Fruit fly (Drosophila melanogaster): ENCODE measurements around the gene eIF1A.

DNA sequence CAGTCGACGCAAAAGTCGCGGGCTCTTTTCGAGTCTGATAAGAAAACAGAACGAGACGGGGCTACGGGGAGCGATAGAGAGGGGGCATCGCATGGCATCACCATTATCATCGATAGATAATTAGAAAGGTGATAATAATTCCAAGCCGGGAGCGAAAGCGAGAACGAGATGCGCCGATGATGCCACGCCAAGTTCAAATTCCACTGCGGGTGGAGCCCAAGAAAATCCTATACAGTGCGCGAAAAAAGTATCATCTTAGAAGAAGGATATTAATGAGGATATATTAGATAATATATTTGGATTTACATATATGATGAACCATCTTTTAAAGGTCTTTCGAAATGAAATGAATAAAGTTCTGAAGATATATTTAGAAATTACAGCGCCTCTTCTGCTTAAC lies 38.3 kb downstream of the eIF1A start:
- TF ChIP-seq psq (optimal IDR thresholded peaks at IDR 0.05) (no peak), Sin3A (optimal IDR thresholded peaks at IDR 0.05) (no peak), ttk (optimal IDR thresholded peaks at IDR 0.05) (no peak), insv (optimal IDR thresholded peaks at IDR 0.05) (no peak)
